Fruit fly (Drosophila melanogaster) whole organism, embryonic: ENCODE measurements around the gene RPA3.
A peak's percentile ranks its signal among the peaks of the same experiment; 100 is the strongest.

Experiments
- Ada2b ChIP-seq: fragments of 200-800 bp; sonication (Bioruptor generic); IDR thresholded peaks from 2 replicates; pipeline ENCODE4 v1.3.6; 2022; ENCODE audit warnings: missing biosample characterization, missing genetic modification characterization
- Blimp-1 ChIP-seq: fragments of 200-800 bp; sonication (Bioruptor generic); optimal IDR thresholded peaks from 3 replicates; lab custom pipeline; 2018; ENCODE audit warnings: missing biosample characterization, missing genetic modification characterization, mild to moderate bottlenecking, moderate library complexity, missing genetic modification reagents
- Bteb2 ChIP-seq: fragments of 200-800 bp; sonication (Bioruptor generic); optimal IDR thresholded peaks from 2 replicates; lab custom pipeline; 2016; ENCODE audit warnings: missing biosample characterization, missing genetic modification characterization
- CG10209 ChIP-seq: fragments of 200-800 bp; sonication (Bioruptor generic); optimal IDR thresholded peaks from 3 replicates; lab custom pipeline; 2017; ENCODE audit warnings: missing biosample characterization, mild to moderate bottlenecking, missing genetic modification characterization, missing genetic modification reagents
- CG10321 ChIP-seq: fragments of 200-800 bp; sonication (Bioruptor generic); IDR thresholded peaks from 2 replicates; pipeline ENCODE4 v1.3.6; 2022; ENCODE audit warnings: missing biosample characterization, missing genetic modification characterization
- CG10565 ChIP-seq: fragments of 200-800 bp; sonication (Bioruptor generic); optimal IDR thresholded peaks from 3 replicates; lab custom pipeline; 2016; ENCODE audit warnings: missing biosample characterization, mild to moderate bottlenecking, missing genetic modification characterization
- CG11085 ChIP-seq: fragments of 200-800 bp; sonication (Bioruptor generic); IDR thresholded peaks from 2 replicates; pipeline ENCODE4 v1.3.6; 2022; ENCODE audit warnings: missing biosample characterization, missing genetic modification characterization
- CG11247 ChIP-seq: fragments of 200-800 bp; sonication (Bioruptor generic); IDR thresholded peaks from 2 replicates; pipeline ENCODE4 v1.3.6; 2022; ENCODE audit warnings: missing biosample characterization, missing genetic modification characterization
- CG11398 ChIP-seq: fragments of 200-800 bp; sonication (Bioruptor generic); optimal IDR thresholded peaks from 2 replicates; lab custom pipeline; 2016; ENCODE audit warnings: missing biosample characterization, missing genetic modification characterization
- CG13775 ChIP-seq: fragments of 200-800 bp; sonication (Bioruptor generic); optimal IDR thresholded peaks from 3 replicates; lab custom pipeline; 2017; ENCODE audit warnings: missing biosample characterization, mild to moderate bottlenecking, missing genetic modification characterization
- CG15601 ChIP-seq: fragments of 200-800 bp; sonication (Bioruptor generic); optimal IDR thresholded peaks from 3 replicates; lab custom pipeline; 2019; ENCODE audit warnings: missing biosample characterization, mild to moderate bottlenecking, missing genetic modification characterization, moderate library complexity
- CG17829 ChIP-seq: fragments of 200-800 bp; optimal IDR thresholded peaks from 2 replicates; lab custom pipeline; 2019; ENCODE audit warnings: missing biosample characterization, mild to moderate bottlenecking, missing genetic modification characterization, moderate library complexity
- CG18599 ChIP-seq: fragments of 200-800 bp; sonication (Bioruptor generic); optimal IDR thresholded peaks from 3 replicates; lab custom pipeline; 2017; ENCODE audit warnings: missing biosample characterization, missing genetic modification characterization, mild to moderate bottlenecking, moderate library complexity, missing genetic modification reagents
- CG2116 ChIP-seq: fragments of 200-800 bp; sonication (Bioruptor generic); optimal IDR thresholded peaks from 3 replicates; lab custom pipeline; 2018; ENCODE audit warnings: missing biosample characterization, mild to moderate bottlenecking, missing genetic modification characterization
- CG4424 ChIP-seq: fragments of 200-800 bp; sonication (Bioruptor generic); optimal IDR thresholded peaks from 3 replicates; lab custom pipeline; 2016; ENCODE audit warnings: missing biosample characterization, missing genetic modification characterization
- CG5245 ChIP-seq: fragments of 200-800 bp; sonication (Bioruptor generic); optimal IDR thresholded peaks from 3 replicates; lab custom pipeline; 2016; ENCODE audit warnings: missing biosample characterization, missing genetic modification characterization
- CG8290 ChIP-seq, 3 experiments: fragments of 200-800 bp; sonication (Bioruptor generic); optimal IDR thresholded peaks; 2 replicates each; lab custom pipeline; 2016 to 2019; ENCODE audit warnings: missing biosample characterization in 3 of 3, missing genetic modification characterization in 3 of 3, mild to moderate bottlenecking in 2 of 3, moderate library complexity in 1 of 3
- CG9215 ChIP-seq: fragments of 200-800 bp; sonication (Bioruptor generic); IDR thresholded peaks from 2 replicates; pipeline ENCODE4 v1.3.6; 2022; ENCODE audit warnings: missing biosample characterization, missing genetic modification characterization
- CG9727 ChIP-seq: fragments of 200-800 bp; sonication (Bioruptor generic); optimal IDR thresholded peaks from 3 replicates; lab custom pipeline; 2017; ENCODE audit warnings: missing biosample characterization, mild to moderate bottlenecking, missing genetic modification characterization
- H15 ChIP-seq: fragments of 200-800 bp; sonication (Bioruptor generic); IDR thresholded peaks from 3 replicates; pipeline ENCODE4 v1.3.6; 2022; ENCODE audit warnings: missing biosample characterization, missing genetic modification characterization
- HLH3B ChIP-seq: fragments of 200-800 bp; sonication (Bioruptor generic); IDR thresholded peaks from 2 replicates; pipeline ENCODE4 v1.3.6; 2022; ENCODE audit warnings: missing biosample characterization, missing genetic modification characterization
- Hr78 ChIP-seq, 2 experiments: fragments of 200-800 bp in 1 of 2; fragments of >200 bp in 1 of 2; sonication (Bioruptor generic) in 1 of 2; optimal IDR thresholded peaks; 2 replicates each; lab custom pipeline; 2017 to 2019; ENCODE audit warnings: missing biosample characterization in 2 of 2, missing genetic modification characterization in 2 of 2, mild to moderate bottlenecking in 1 of 2, moderate library complexity in 1 of 2
- Mes4 ChIP-seq: fragments of 200-800 bp; sonication (Bioruptor generic); optimal IDR thresholded peaks from 2 replicates; lab custom pipeline; 2016; ENCODE audit warnings: missing biosample characterization, missing genetic modification characterization
- NfI ChIP-seq: fragments of 200-800 bp; sonication (Bioruptor generic); optimal IDR thresholded peaks from 3 replicates; lab custom pipeline; 2018; ENCODE audit warnings: missing biosample characterization, mild to moderate bottlenecking, missing genetic modification characterization, moderate library complexity
- PHDP ChIP-seq: fragments of 200-800 bp; sonication (Bioruptor generic); optimal IDR thresholded peaks from 3 replicates; lab custom pipeline; 2018; ENCODE audit warnings: missing biosample characterization, mild to moderate bottlenecking, missing genetic modification characterization, moderate library complexity
- Stat92E ChIP-seq, 3 experiments: fragments of >200 bp in 2 of 3; fragments of 200-800 bp in 1 of 3; sonication (Bioruptor generic) in 1 of 3; optimal IDR thresholded peaks; 2 replicates each; lab custom pipeline; 2017 to 2019; ENCODE audit warnings: missing biosample characterization in 3 of 3, missing genetic modification characterization in 3 of 3, mild to moderate bottlenecking in 1 of 3, moderate library complexity in 1 of 3
- Taf1 ChIP-seq: fragments of 200-800 bp; sonication (Bioruptor generic); IDR thresholded peaks from 2 replicates; pipeline ENCODE4 v1.3.6; 2022; ENCODE audit warnings: missing biosample characterization, missing genetic modification characterization
- bab2 ChIP-seq: fragments of 200-800 bp; sonication (Bioruptor generic); optimal IDR thresholded peaks from 2 replicates; lab custom pipeline; 2016; ENCODE audit warnings: missing biosample characterization, missing genetic modification characterization
- bcd ChIP-seq: fragments of 200-800 bp; sonication (Bioruptor generic); optimal IDR thresholded peaks from 2 replicates; lab custom pipeline; 2017; ENCODE audit warnings: missing biosample characterization, mild to moderate bottlenecking, missing genetic modification characterization
- eve ChIP-seq, 2 experiments: fragments of >200 bp; optimal IDR thresholded peaks; 2 replicates each; lab custom pipeline; 2017; ENCODE audit warnings: missing biosample characterization in 2 of 2, missing genetic modification characterization in 2 of 2
- ind ChIP-seq: fragments of 200-800 bp; sonication (Bioruptor generic); optimal IDR thresholded peaks from 3 replicates; lab custom pipeline; 2016; ENCODE audit warnings: missing biosample characterization, missing genetic modification characterization
- kah ChIP-seq: fragments of 200-800 bp; sonication (Bioruptor generic); optimal IDR thresholded peaks from 2 replicates; lab custom pipeline; 2018; ENCODE audit warnings: missing biosample characterization, mild to moderate bottlenecking, missing genetic modification characterization
- ken ChIP-seq: fragments of 200-800 bp; sonication (Bioruptor generic); IDR thresholded peaks from 3 replicates; pipeline ENCODE4 v1.3.6; 2022; ENCODE audit warnings: missing biosample characterization, missing genetic modification characterization
- knrl ChIP-seq: fragments of 200-800 bp; sonication (Bioruptor generic); IDR thresholded peaks from 3 replicates; pipeline ENCODE4 v1.3.6; 2022; ENCODE audit warnings: missing biosample characterization, missing genetic modification characterization; ENCODE audit not compliant: partially characterized antibody
- lola ChIP-seq, 3 experiments: fragments of >200 bp in 2 of 3; fragments of 200-800 bp in 1 of 3; sonication (Bioruptor generic) in 1 of 3; optimal IDR thresholded peaks; 2 replicates each; lab custom pipeline; 2017 to 2019; ENCODE audit warnings: missing biosample characterization in 3 of 3, missing genetic modification characterization in 3 of 3, mild to moderate bottlenecking in 1 of 3, moderate library complexity in 1 of 3
- pb ChIP-seq: fragments of 200-800 bp; sonication (Bioruptor generic); optimal IDR thresholded peaks from 3 replicates; lab custom pipeline; 2016; ENCODE audit warnings: missing biosample characterization, missing genetic modification characterization
- phol ChIP-seq: fragments of 200-800 bp; sonication (Bioruptor generic); optimal IDR thresholded peaks from 3 replicates; lab custom pipeline; 2018; ENCODE audit warnings: missing biosample characterization, mild to moderate bottlenecking, missing genetic modification characterization, moderate library complexity
- pita ChIP-seq: fragments of 200-800 bp; sonication (Bioruptor generic); optimal IDR thresholded peaks from 2 replicates; lab custom pipeline; 2017; ENCODE audit warnings: missing biosample characterization, mild to moderate bottlenecking, missing genetic modification characterization
- sc ChIP-seq, 3 experiments: fragments of >200 bp in 2 of 3; fragments of 200-800 bp in 1 of 3; sonication (Bioruptor generic) in 1 of 3; optimal IDR thresholded peaks; 2 replicates in 2 of 3; 3 replicates in 1 of 3; lab custom pipeline; 2017; ENCODE audit warnings: mild to moderate bottlenecking in 1 of 3, missing biosample characterization in 1 of 3, missing genetic modification characterization in 1 of 3, missing genetic modification reagents in 1 of 3
- slbo ChIP-seq: fragments of 200-800 bp; sonication (Bioruptor generic); IDR thresholded peaks from 2 replicates; pipeline ENCODE4 v1.3.6; 2022; ENCODE audit warnings: missing biosample characterization, missing genetic modification characterization
- sqz ChIP-seq: fragments of 200-800 bp; sonication (Bioruptor generic); optimal IDR thresholded peaks from 3 replicates; lab custom pipeline; 2018; ENCODE audit warnings: missing biosample characterization, mild to moderate bottlenecking, missing genetic modification characterization
- tna ChIP-seq: fragments of 200-800 bp; sonication (Bioruptor generic); IDR thresholded peaks from 2 replicates; pipeline ENCODE4 v1.3.6; 2022; ENCODE audit warnings: missing biosample characterization, missing genetic modification characterization; ENCODE audit not compliant: partially characterized antibody
- trh ChIP-seq: fragments of 200-800 bp; sonication (Bioruptor generic); optimal IDR thresholded peaks from 2 replicates; lab custom pipeline; 2016; ENCODE audit warnings: missing biosample characterization, missing genetic modification characterization
- ttk ChIP-seq: fragments of 200-800 bp; sonication (Bioruptor generic); IDR thresholded peaks from 2 replicates; pipeline ENCODE4 v2.1.2; 2022; ENCODE audit warnings: missing biosample characterization, missing genetic modification characterization
- twi ChIP-seq: fragments of 200-800 bp; optimal IDR thresholded peaks from 2 replicates; lab custom pipeline; 2019; ENCODE audit warnings: missing biosample characterization, mild to moderate bottlenecking, missing genetic modification characterization, moderate library complexity
- unc-4 ChIP-seq: fragments of 200-800 bp; sonication (Bioruptor generic); IDR thresholded peaks from 2 replicates; pipeline ENCODE4 v1.3.6; 2022; ENCODE audit warnings: missing biosample characterization, missing genetic modification characterization; ENCODE audit not compliant: partially characterized antibody
- wdn ChIP-seq: fragments of 200-800 bp; sonication (Bioruptor generic); IDR thresholded peaks from 2 replicates; pipeline ENCODE4 v1.3.6; 2022; ENCODE audit warnings: missing biosample characterization, missing genetic modification characterization
- wor ChIP-seq: fragments of 200-800 bp; sonication (Bioruptor generic); IDR thresholded peaks from 2 replicates; pipeline ENCODE4 v1.3.6; 2022; ENCODE audit warnings: missing biosample characterization, missing genetic modification characterization

The RPA3 gene

dm6 chrX:11628986-11629571 lies 13.4 kb upstream of the RPA3 start (continued):
- TF ChIP-seq eve (GFP tag; optimal IDR thresholded peaks at IDR 0.05; lab: Kevin White, UChicago) = peak in 1 of 2 experiments; percentile 80
- TF ChIP-seq CG8290 (GFP tag; optimal IDR thresholded peaks at IDR 0.05; lab: Kevin White, UChicago) = peak; percentile 24
- TF ChIP-seq CG8290 (tag; optimal IDR thresholded peaks at IDR 0.05; lab: Kevin White, UChicago) = peak in 1 of 2 experiments; percentile 39
- peak; percentile 73 for TF ChIP-seq Blimp-1
- no peak for TF ChIP-seq tna (GFP tag; lab: Robert Waterston, UW)
- TF ChIP-seq CG10321 (GFP tag; lab: Robert Waterston, UW) = no peak
- TF ChIP-seq sc (optimal IDR thresholded peaks at IDR 0.05; lab: Kevin White, UChicago) = no peak
- peak; percentile 52 for TF ChIP-seq sc (GFP tag; optimal IDR thresholded peaks at IDR 0.05; lab: Kevin White, UChicago)
- no peak for TF ChIP-seq CG9215
- peak; percentile 54 for TF ChIP-seq Ada2b (GFP tag; lab: Robert Waterston, UW)
- no peak for TF ChIP-seq pita
- TF ChIP-seq CG15601 = peak; percentile 50
- peak; percentile 46 for TF ChIP-seq bab2 (GFP tag; lab: Kevin White, UChicago)
- TF ChIP-seq PHDP (tag; lab: Kevin White, UChicago) = peak; percentile 24
- peak; percentile 33 for TF ChIP-seq Mes4 (GFP tag; lab: Kevin White, UChicago)
- no peak for TF ChIP-seq kah (GFP tag; lab: Kevin White, UChicago)
- no peak for TF ChIP-seq CG2116 (GFP tag; lab: Kevin White, UChicago)
- peak; percentile 54 for TF ChIP-seq CG18599
- TF ChIP-seq HLH3B = peak; percentile 59
- TF ChIP-seq sqz = peak; percentile 46
- TF ChIP-seq unc-4 = no peak
- no peak for TF ChIP-seq Taf1 (GFP tag; lab: Robert Waterston, UW)
- TF ChIP-seq CG11398 (GFP tag; lab: Kevin White, UChicago) = no peak
- TF ChIP-seq H15 (GFP tag; lab: Robert Waterston, UW) = peak; percentile 58
- peak; percentile 54 for TF ChIP-seq ttk (GFP tag; lab: Robert Waterston, UW)
- no peak for TF ChIP-seq Hr78 (GFP tag; optimal IDR thresholded peaks at IDR 0.05; lab: Kevin White, UChicago)
- TF ChIP-seq NfI (GFP tag; lab: Kevin White, UChicago) = peak; percentile 23
- TF ChIP-seq CG10209 (GFP tag; lab: Kevin White, UChicago) = peak; percentile 46
- TF ChIP-seq Bteb2 (GFP tag; lab: Kevin White, UChicago) = no peak
- TF ChIP-seq knrl (GFP tag; lab: Robert Waterston, UW) = no peak
- no peak for TF ChIP-seq twi (tag; lab: Kevin White, UChicago)
- TF ChIP-seq Stat92E (GFP tag; optimal IDR thresholded peaks at IDR 0.05; lab: Kevin White, UChicago) = peak in 1 of 3 experiments; percentile 55
- TF ChIP-seq ind (GFP tag; lab: Kevin White, UChicago) = peak; percentile 30
- TF ChIP-seq slbo (GFP tag; lab: Robert Waterston, UW) = peak; percentile 46
- TF ChIP-seq CG10565 (GFP tag; lab: Kevin White, UChicago) = no peak
- TF ChIP-seq trh (GFP tag; lab: Kevin White, UChicago) = no peak
- TF ChIP-seq ken (GFP tag; lab: Robert Waterston, UW) = peak; percentile 61; the same call in 1 of the 3 replicates
- peak; percentile 19 for TF ChIP-seq pb (GFP tag; lab: Kevin White, UChicago)
- TF ChIP-seq bcd (GFP tag; lab: Kevin White, UChicago) = peak; percentile 29
- TF ChIP-seq CG11247 (GFP tag; lab: Robert Waterston, UW) = peak; percentile 32; the same call in 1 of the 2 replicates
- TF ChIP-seq CG4424 (GFP tag; lab: Kevin White, UChicago) = peak; percentile 63
- TF ChIP-seq wdn (GFP tag; lab: Robert Waterston, UW) = no peak
- TF ChIP-seq CG11085 (GFP tag; lab: Robert Waterston, UW) = no peak
- TF ChIP-seq CG9727 = peak; percentile 66
- peak; percentile 67 for TF ChIP-seq phol
- TF ChIP-seq CG13775 (GFP tag; lab: Kevin White, UChicago) = peak; percentile 46
- TF ChIP-seq CG17829 (tag; lab: Kevin White, UChicago) = peak; percentile 54
- peak; percentile 38; the same call in 1 of the 2 replicates for TF ChIP-seq wor (GFP tag; lab: Robert Waterston, UW)
- TF ChIP-seq CG5245 (GFP tag; lab: Kevin White, UChicago) = peak; percentile 63
- TF ChIP-seq lola (GFP tag; optimal IDR thresholded peaks at IDR 0.05; lab: Kevin White, UChicago) = peak in 1 of 3 experiments; percentile 76
